Fruit fly (Drosophila melanogaster) whole organism, embryonic: ENCODE results near the gene CG11263.
A peak's percentile ranks its signal among the peaks of the same experiment; 100 is the strongest.

Experiments used
- Antp ChIP-seq: fragments of 200-800 bp; sonication (Bioruptor generic); optimal IDR thresholded peaks from 3 replicates; lab custom pipeline; 2016; ENCODE audit warnings: missing biosample characterization, missing genetic modification characterization
- BEAF-32 ChIP-seq: fragments of 200-800 bp; sonication (Bioruptor generic); optimal IDR thresholded peaks from 3 replicates; lab custom pipeline; 2017; ENCODE audit warnings: missing biosample characterization, missing genetic modification characterization, mild to moderate bottlenecking, moderate library complexity, missing genetic modification reagents
- Blimp-1 ChIP-seq: fragments of 200-800 bp; sonication (Bioruptor generic); optimal IDR thresholded peaks from 3 replicates; lab custom pipeline; 2018; ENCODE audit warnings: missing biosample characterization, missing genetic modification characterization, mild to moderate bottlenecking, moderate library complexity, missing genetic modification reagents
- BtbVII ChIP-seq: fragments of 200-800 bp; sonication (Bioruptor generic); optimal IDR thresholded peaks from 3 replicates; lab custom pipeline; 2017; ENCODE audit warnings: missing biosample characterization, mild to moderate bottlenecking, missing genetic modification characterization
- CG10462 ChIP-seq: fragments of 200-800 bp; sonication (Bioruptor generic); optimal IDR thresholded peaks from 2 replicates; lab custom pipeline; 2016; ENCODE audit warnings: missing biosample characterization, missing genetic modification characterization
- CG11723 ChIP-seq: fragments of 200-800 bp; sonication (Bioruptor generic); optimal IDR thresholded peaks from 2 replicates; lab custom pipeline; 2017; ENCODE audit warnings: missing biosample characterization, mild to moderate bottlenecking, missing genetic modification characterization
- CG12236 ChIP-seq: fragments of 200-800 bp; sonication (Bioruptor generic); optimal IDR thresholded peaks from 2 replicates; lab custom pipeline; 2016; ENCODE audit warnings: missing biosample characterization, missing genetic modification characterization
- CG12659 ChIP-seq: fragments of 200-800 bp; sonication (Bioruptor generic); optimal IDR thresholded peaks from 3 replicates; lab custom pipeline; 2017; ENCODE audit warnings: mild to moderate bottlenecking, missing biosample characterization, missing genetic modification reagents, missing genetic modification characterization
- CG12744 ChIP-seq: fragments of 200-800 bp; sonication (Bioruptor generic); optimal IDR thresholded peaks from 2 replicates; lab custom pipeline; 2016; ENCODE audit warnings: missing biosample characterization, missing genetic modification characterization
- CG14050 ChIP-seq: fragments of 200-800 bp; sonication (Bioruptor generic); IDR thresholded peaks from 3 replicates; pipeline ENCODE4 v1.3.6; 2022; ENCODE audit warnings: missing biosample characterization, missing genetic modification characterization
- CG14965 ChIP-seq: fragments of 200-800 bp; sonication (Bioruptor generic); optimal IDR thresholded peaks from 2 replicates; lab custom pipeline; 2016; ENCODE audit warnings: missing biosample characterization, missing genetic modification characterization, borderline replicate concordance
- CG1603 ChIP-seq: fragments of 200-800 bp; sonication (Bioruptor generic); optimal IDR thresholded peaks from 2 replicates; lab custom pipeline; 2019; ENCODE audit warnings: missing biosample characterization, mild to moderate bottlenecking, missing genetic modification characterization, moderate library complexity
- CG18764 ChIP-seq: fragments of 200-800 bp; sonication (Bioruptor generic); optimal IDR thresholded peaks from 3 replicates; lab custom pipeline; 2016; ENCODE audit warnings: missing biosample characterization, missing genetic modification characterization
- CG2199 ChIP-seq: fragments of 200-800 bp; sonication (Bioruptor generic); IDR thresholded peaks from 3 replicates; pipeline ENCODE4 v1.3.6; 2022; ENCODE audit warnings: missing biosample characterization, missing genetic modification characterization
- CG2712 ChIP-seq: fragments of 200-800 bp; optimal IDR thresholded peaks from 3 replicates; lab custom pipeline; 2019; ENCODE audit warnings: missing biosample characterization, mild to moderate bottlenecking, missing genetic modification characterization, moderate library complexity
- CG3407 ChIP-seq: fragments of 200-800 bp; sonication (Bioruptor generic); optimal IDR thresholded peaks from 2 replicates; lab custom pipeline; 2018; ENCODE audit warnings: missing biosample characterization, mild to moderate bottlenecking, missing genetic modification characterization
- CG34422 ChIP-seq: fragments of 200-800 bp; sonication (Bioruptor generic); IDR thresholded peaks from 3 replicates; pipeline ENCODE4 v1.3.6; 2022; ENCODE audit warnings: missing biosample characterization, missing genetic modification characterization
- CG43689 ChIP-seq: fragments of 200-800 bp; sonication (Bioruptor generic); IDR thresholded peaks from 2 replicates; pipeline ENCODE4 v1.3.6; 2022; ENCODE audit warnings: missing biosample characterization, missing genetic modification characterization
- CG8089 ChIP-seq: fragments of 200-800 bp; sonication (Bioruptor generic); optimal IDR thresholded peaks from 3 replicates; lab custom pipeline; 2016; ENCODE audit warnings: missing biosample characterization, missing genetic modification characterization
- CG8478 ChIP-seq: fragments of >200 bp; optimal IDR thresholded peaks from 2 replicates; lab custom pipeline; 2018
- CG8765 ChIP-seq: fragments of 200-800 bp; sonication (Bioruptor generic); IDR thresholded peaks from 2 replicates; pipeline ENCODE4 v1.3.6; 2022; ENCODE audit warnings: missing biosample characterization, missing genetic modification characterization
- CG8944 ChIP-seq: fragments of 200-800 bp; sonication (Bioruptor generic); optimal IDR thresholded peaks from 3 replicates; lab custom pipeline; 2016; ENCODE audit warnings: missing biosample characterization, missing genetic modification characterization
- CG9876 ChIP-seq: fragments of 200-800 bp; sonication (Bioruptor generic); optimal IDR thresholded peaks from 2 replicates; lab custom pipeline; 2016; ENCODE audit warnings: missing biosample characterization, missing genetic modification characterization
- Dll ChIP-seq: fragments of 200-800 bp; sonication (Bioruptor generic); IDR thresholded peaks from 4 replicates; pipeline ENCODE4 v1.3.6; 2022; ENCODE audit warnings: missing biosample characterization, missing genetic modification characterization; ENCODE audit not compliant: partially characterized antibody
- Doc2 ChIP-seq: fragments of 200-800 bp; sonication (Bioruptor generic); IDR thresholded peaks from 2 replicates; pipeline ENCODE4 v1.3.6; 2022; ENCODE audit warnings: missing biosample characterization, missing genetic modification characterization
- Fer2 ChIP-seq: fragments of 200-800 bp; sonication (Bioruptor generic); optimal IDR thresholded peaks from 2 replicates; lab custom pipeline; 2018; ENCODE audit warnings: missing biosample characterization, mild to moderate bottlenecking, missing genetic modification characterization, moderate library complexity
- H2.0 ChIP-seq: fragments of 200-800 bp; sonication (Bioruptor generic); IDR thresholded peaks from 2 replicates; pipeline ENCODE4 v1.3.6; 2022; ENCODE audit warnings: missing biosample characterization, missing genetic modification characterization
- HLH4C ChIP-seq: fragments of 200-800 bp; sonication (Bioruptor generic); IDR thresholded peaks from 3 replicates; pipeline ENCODE4 v1.3.6; 2022; ENCODE audit warnings: missing biosample characterization, missing genetic modification characterization; ENCODE audit not compliant: partially characterized antibody
- Hsf ChIP-seq: fragments of 200-800 bp; sonication (Bioruptor generic); optimal IDR thresholded peaks from 3 replicates; lab custom pipeline; 2016; ENCODE audit warnings: missing biosample characterization, missing genetic modification characterization
- Lim3 ChIP-seq: fragments of 200-800 bp; sonication (Bioruptor generic); IDR thresholded peaks from 2 replicates; pipeline ENCODE4 v1.3.6; 2022; ENCODE audit warnings: missing biosample characterization, missing genetic modification characterization
- Meics ChIP-seq: fragments of 200-800 bp; sonication (Bioruptor generic); optimal IDR thresholded peaks from 2 replicates; lab custom pipeline; 2017; ENCODE audit warnings: missing biosample characterization, mild to moderate bottlenecking, missing genetic modification characterization
- NfI ChIP-seq: fragments of 200-800 bp; sonication (Bioruptor generic); optimal IDR thresholded peaks from 3 replicates; lab custom pipeline; 2018; ENCODE audit warnings: missing biosample characterization, mild to moderate bottlenecking, missing genetic modification characterization, moderate library complexity
- Oli ChIP-seq: fragments of 200-800 bp; sonication (Bioruptor generic); optimal IDR thresholded peaks from 2 replicates; lab custom pipeline; 2018; ENCODE audit warnings: missing biosample characterization, mild to moderate bottlenecking, missing genetic modification characterization, moderate library complexity
- bbx ChIP-seq: fragments of 200-800 bp; sonication (Bioruptor generic); IDR thresholded peaks from 2 replicates; pipeline ENCODE4 v1.3.6; 2022; ENCODE audit warnings: missing biosample characterization, missing genetic modification characterization; ENCODE audit not compliant: partially characterized antibody
- croc ChIP-seq: fragments of 200-800 bp; sonication (Bioruptor generic); conservative IDR thresholded peaks from 3 replicates; pipeline ENCODE4 v1.3.6; 2022; ENCODE audit warnings: missing biosample characterization, missing genetic modification characterization
- da ChIP-seq: fragments of 200-800 bp; sonication (Bioruptor generic); optimal IDR thresholded peaks from 2 replicates; lab custom pipeline; 2016; ENCODE audit warnings: missing biosample characterization, missing genetic modification characterization
- dmrt99B ChIP-seq: fragments of 200-800 bp; sonication (Bioruptor generic); optimal IDR thresholded peaks from 2 replicates; lab custom pipeline; 2018; ENCODE audit warnings: missing biosample characterization, mild to moderate bottlenecking, missing genetic modification characterization, moderate library complexity
- inv ChIP-seq: fragments of 200-800 bp; sonication (Bioruptor generic); IDR thresholded peaks from 2 replicates; pipeline ENCODE4 v1.3.6; 2022; ENCODE audit warnings: missing biosample characterization, missing genetic modification characterization; ENCODE audit not compliant: partially characterized antibody
- kah ChIP-seq: fragments of 200-800 bp; sonication (Bioruptor generic); optimal IDR thresholded peaks from 2 replicates; lab custom pipeline; 2018; ENCODE audit warnings: missing biosample characterization, mild to moderate bottlenecking, missing genetic modification characterization
- nerfin-2 ChIP-seq: fragments of 200-800 bp; sonication (Bioruptor generic); IDR thresholded peaks from 2 replicates; pipeline ENCODE4 v1.3.6; 2022; ENCODE audit warnings: missing biosample characterization, missing genetic modification characterization; ENCODE audit not compliant: partially characterized antibody
- pum ChIP-seq: fragments of 200-800 bp; sonication (Bioruptor generic); optimal IDR thresholded peaks from 2 replicates; lab custom pipeline; 2016; ENCODE audit warnings: missing biosample characterization, missing genetic modification characterization
- ro ChIP-seq: fragments of 200-800 bp; sonication (Bioruptor generic); IDR thresholded peaks from 2 replicates; pipeline ENCODE4 v1.3.6; 2022; ENCODE audit warnings: missing biosample characterization, missing genetic modification characterization
- sens ChIP-seq: fragments of 200-800 bp; sonication (Bioruptor generic); peaks from one replicate; lab custom pipeline; 2016; ENCODE audit warnings: missing biosample characterization, missing genetic modification characterization
- sim ChIP-seq: fragments of 200-800 bp; sonication (Bioruptor generic); IDR thresholded peaks from 2 replicates; pipeline ENCODE4 v1.3.6; 2022; ENCODE audit warnings: missing biosample characterization, missing genetic modification characterization
- sima ChIP-seq: fragments of 200-800 bp; sonication (Bioruptor generic); optimal IDR thresholded peaks from 2 replicates; lab custom pipeline; 2016; ENCODE audit warnings: missing biosample characterization, missing genetic modification characterization
- ssp ChIP-seq: fragments of 200-800 bp; sonication (Bioruptor generic); IDR thresholded peaks from 2 replicates; pipeline ENCODE4 v1.3.6; 2022; ENCODE audit warnings: missing biosample characterization, missing genetic modification characterization
- trh ChIP-seq: fragments of 200-800 bp; sonication (Bioruptor generic); optimal IDR thresholded peaks from 2 replicates; lab custom pipeline; 2016; ENCODE audit warnings: missing biosample characterization, missing genetic modification characterization
- zen2 ChIP-seq: fragments of 200-800 bp; sonication (Bioruptor generic); IDR thresholded peaks from 3 replicates; pipeline ENCODE4 v1.3.6; 2022; ENCODE audit warnings: missing biosample characterization, missing genetic modification characterization; ENCODE audit not compliant: partially characterized antibody
- zfh2 ChIP-seq: fragments of 200-800 bp; sonication (Bioruptor generic); optimal IDR thresholded peaks from 2 replicates; lab custom pipeline; 2016; ENCODE audit warnings: missing biosample characterization, missing genetic modification characterization

CG11263 gene

DNA sequence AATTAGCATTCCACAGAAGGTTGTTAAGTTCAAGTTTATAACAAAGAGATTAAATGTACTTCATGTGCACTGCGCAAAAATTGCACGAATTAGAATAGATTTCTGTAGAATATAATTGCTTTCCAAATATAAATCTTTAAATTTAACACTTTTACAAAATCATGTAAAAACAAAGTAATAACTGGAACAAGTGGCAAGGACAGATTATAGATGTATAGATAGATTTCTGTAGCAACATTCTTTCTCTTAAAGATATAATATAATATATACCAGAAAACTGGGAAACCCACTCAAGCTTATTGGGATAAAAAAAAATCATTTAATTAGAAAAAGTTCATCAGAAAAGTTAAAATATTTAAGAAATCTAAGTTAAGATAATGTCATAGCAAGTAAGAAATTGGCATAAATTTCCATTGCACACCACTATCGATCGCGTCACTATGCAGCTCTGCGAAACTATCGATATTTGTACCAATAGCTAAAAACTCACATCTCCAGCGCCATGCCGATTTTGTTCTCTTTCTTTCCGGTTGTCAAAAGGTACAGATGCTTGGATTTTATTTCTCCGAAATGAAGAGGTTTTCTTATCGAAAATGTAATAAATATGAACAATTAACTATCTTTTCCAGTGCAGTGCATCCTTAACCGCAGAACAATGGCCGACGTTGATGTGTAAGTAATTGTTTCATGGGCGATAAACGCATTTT lies 16.4 kb downstream of the CG11263 start, which contains the start of gene RpS12 (continued):
- peak; percentile 88 for TF ChIP-seq bbx (GFP tag; lab: Robert Waterston, UW)
- 0 out of 2 replicates have a peak, but pooled peaks have one; percentile 51 for TF ChIP-seq nerfin-2 (GFP tag; lab: Robert Waterston, UW)
- TF ChIP-seq CG11723 (GFP tag; lab: Kevin White, UChicago), result peak; percentile 71
- TF ChIP-seq zen2 (GFP tag; lab: Robert Waterston, UW), result peak; percentile 20; the same call in 1 of the 3 replicates
- peak; percentile 59 for TF ChIP-seq CG18764
- peak; percentile 64 for TF ChIP-seq CG8944 (GFP tag; lab: Kevin White, UChicago)
- peak; percentile 92 for TF ChIP-seq sens (GFP tag; lab: Kevin White, UChicago)
- peak; percentile 80 for TF ChIP-seq Antp
- TF ChIP-seq CG2199 (GFP tag; lab: Robert Waterston, UW), result peak; percentile 75; the same call in 2 of the 3 replicates
- peak; percentile 75 for TF ChIP-seq HLH4C (GFP tag; lab: Robert Waterston, UW)
- TF ChIP-seq CG9876 (GFP tag; lab: Kevin White, UChicago), result peak; percentile 88
- peak; percentile 60 for TF ChIP-seq Oli (tag; lab: Kevin White, UChicago)
- TF ChIP-seq sima (GFP tag; lab: Kevin White, UChicago), result peak; percentile 34
- peak; percentile 86 for TF ChIP-seq BEAF-32 (GFP tag; lab: Kevin White, UChicago)
- TF ChIP-seq NfI (GFP tag; lab: Kevin White, UChicago), result peak; percentile 91
- peak; percentile 54 for TF ChIP-seq dmrt99B (tag; lab: Kevin White, UChicago)
- peak; percentile 61 for TF ChIP-seq da
- TF ChIP-seq CG34422 (GFP tag; lab: Robert Waterston, UW), result peak; percentile 80
- TF ChIP-seq CG10462 (GFP tag; lab: Kevin White, UChicago), result peak; percentile 53
- TF ChIP-seq ssp (GFP tag; lab: Robert Waterston, UW), result peak; percentile 97
- TF ChIP-seq Fer2 (tag; lab: Kevin White, UChicago), result peak; percentile 56
- peak; percentile 58 for TF ChIP-seq CG3407 (GFP tag; lab: Kevin White, UChicago)
- peak; percentile 83 for TF ChIP-seq CG8089
- peak; percentile 72 for TF ChIP-seq kah (GFP tag; lab: Kevin White, UChicago)
- peak; percentile 77 for TF ChIP-seq BtbVII (GFP tag; lab: Kevin White, UChicago)
- no peak for TF ChIP-seq CG8765
- peak; percentile 42 for TF ChIP-seq CG14050 (GFP tag; lab: Robert Waterston, UW)
- TF ChIP-seq Doc2 (GFP tag; lab: Robert Waterston, UW), result no peak
- peak; percentile 61 for TF ChIP-seq trh (GFP tag; lab: Kevin White, UChicago)
- TF ChIP-seq CG43689 (GFP tag; lab: Robert Waterston, UW), result peak; percentile 36; the same call in 1 of the 2 replicates
- TF ChIP-seq CG1603 (tag; lab: Kevin White, UChicago), result peak; percentile 93
- peak; percentile 76 for TF ChIP-seq Dll (GFP tag; lab: Robert Waterston, UW)
- no peak for TF ChIP-seq Blimp-1 (GFP tag; lab: Kevin White, UChicago)
- TF ChIP-seq H2.0 (GFP tag; lab: Robert Waterston, UW), result peak; percentile 75
- TF ChIP-seq sim (GFP tag; lab: Robert Waterston, UW), result 0 out of 2 replicates have a peak, but pooled peaks have one; percentile 25
- peak; percentile 72 for TF ChIP-seq CG12744
- peak; percentile 78 for TF ChIP-seq zfh2 (GFP tag; lab: Kevin White, UChicago)
- TF ChIP-seq pum, result peak; percentile 67
- TF ChIP-seq inv (GFP tag; lab: Robert Waterston, UW), result peak; percentile 82
- TF ChIP-seq Hsf, result peak; percentile 85
- peak; percentile 44 for TF ChIP-seq CG14965 (GFP tag; lab: Kevin White, UChicago)
- peak; percentile 73 for TF ChIP-seq CG12659 (GFP tag; lab: Kevin White, UChicago)
- TF ChIP-seq Lim3 (GFP tag; lab: Robert Waterston, UW), result no peak
- TF ChIP-seq CG2712, result peak; percentile 43
- TF ChIP-seq Meics (GFP tag; lab: Kevin White, UChicago), result peak; percentile 89
- peak; percentile 64 for TF ChIP-seq CG12236
- no peak for TF ChIP-seq CG8478
- TF ChIP-seq croc (GFP tag; lab: Robert Waterston, UW), result no peak; the same call in 2 of the 3 replicates
- no peak for TF ChIP-seq ro (GFP tag; lab: Robert Waterston, UW)
